Worm (Caenorhabditis elegans) whole organism, early embryonic: ENCODE data around the gene Y53C12A.11.
A peak's percentile ranks its signal among the peaks of the same experiment; 100 is the strongest.

Experiments
- B0310.2 ChIP-seq: sonication (generic microtip); optimal IDR thresholded peaks from 2 replicates; lab custom pipeline; 2016; ENCODE audit warnings: mild to moderate bottlenecking, missing genetic modification characterization, missing compliant biosample characterization
- F13C5.2 ChIP-seq: sonication (generic microtip); optimal IDR thresholded peaks from 2 replicates; lab custom pipeline; 2017; ENCODE audit warnings: mild to moderate bottlenecking, missing genetic modification characterization, inconsistent platforms, missing compliant biosample characterization
- aly-1 ChIP-seq: sonication (generic microtip); optimal IDR thresholded peaks from 2 replicates; lab custom pipeline; 2016; ENCODE audit warnings: missing genetic modification characterization, missing compliant biosample characterization
- ama-1 ChIP-seq: fragments of 150-350 bp; optimal IDR thresholded peaks from 2 replicates; lab custom pipeline; 2014
- ceh-13 ChIP-seq: fragments of 200-800 bp; sonication (Bioruptor generic); optimal IDR thresholded peaks from 2 replicates; lab custom pipeline; 2018; ENCODE audit warnings: mild to moderate bottlenecking, missing genetic modification characterization, missing compliant biosample characterization
- ceh-36 ChIP-seq: sonication (generic microtip); optimal IDR thresholded peaks from 2 replicates; lab custom pipeline; 2016; ENCODE audit warnings: missing genetic modification characterization, inconsistent platforms, missing compliant biosample characterization
- ets-7 ChIP-seq: sonication (generic microtip); optimal IDR thresholded peaks from 2 replicates; lab custom pipeline; 2016; ENCODE audit warnings: missing genotype, missing genetic modification characterization, missing compliant biosample characterization
- flt-1 ChIP-seq: fragments of 200-800 bp; sonication (Bioruptor generic); IDR thresholded peaks from 2 replicates; pipeline ENCODE4 v1.3.6; 2022; ENCODE audit warnings: missing genetic modification characterization, missing compliant biosample characterization
- hmbx-1 ChIP-seq: sonication (generic microtip); optimal IDR thresholded peaks from 2 replicates; lab custom pipeline; 2016; ENCODE audit warnings: mild to moderate bottlenecking, missing genetic modification characterization, missing compliant biosample characterization
- hmg-4 ChIP-seq: fragments of 200-800 bp; sonication (Bioruptor generic); optimal IDR thresholded peaks from 2 replicates; lab custom pipeline; 2018; ENCODE audit warnings: mild to moderate bottlenecking, missing genetic modification characterization, missing compliant biosample characterization
- hnd-1 ChIP-seq: sonication (generic microtip); optimal IDR thresholded peaks from 2 replicates; lab custom pipeline; 2016; ENCODE audit warnings: missing genetic modification characterization, missing compliant biosample characterization
- pes-1 ChIP-seq: fragments of 200-800 bp; sonication (Bioruptor generic); IDR thresholded peaks from 2 replicates; pipeline ENCODE4 v1.3.6; 2022; ENCODE audit warnings: missing genetic modification reagents, missing genetic modification characterization, missing compliant biosample characterization
- scrt-1 ChIP-seq: fragments of 200-800 bp; sonication (Bioruptor generic); IDR thresholded peaks from 2 replicates; pipeline ENCODE4 v1.3.6; 2022; ENCODE audit warnings: missing genetic modification characterization, missing compliant biosample characterization
- sea-1 ChIP-seq: fragments of 200-800 bp; sonication (Bioruptor generic); conservative IDR thresholded peaks from 2 replicates; pipeline ENCODE4 v1.3.6; 2022; ENCODE audit warnings: missing genetic modification characterization, missing compliant biosample characterization
- tbx-11 ChIP-seq: fragments of 200-800 bp; sonication (Bioruptor generic); IDR thresholded peaks from 2 replicates; pipeline ENCODE4 v1.3.6; 2022; ENCODE audit warnings: missing genetic modification characterization, missing compliant biosample characterization
- tbx-37 ChIP-seq: fragments of 200-800 bp; sonication (Bioruptor generic); conservative IDR thresholded peaks from 2 replicates; pipeline ENCODE4 v1.3.6; 2022; ENCODE audit warnings: missing genetic modification reagents, missing genetic modification characterization, missing compliant biosample characterization
- tra-4 ChIP-seq: sonication (generic microtip); optimal IDR thresholded peaks from 2 replicates; lab custom pipeline; 2017; ENCODE audit warnings: missing genetic modification characterization, missing compliant biosample characterization

The Y53C12A.11 gene

DNA sequence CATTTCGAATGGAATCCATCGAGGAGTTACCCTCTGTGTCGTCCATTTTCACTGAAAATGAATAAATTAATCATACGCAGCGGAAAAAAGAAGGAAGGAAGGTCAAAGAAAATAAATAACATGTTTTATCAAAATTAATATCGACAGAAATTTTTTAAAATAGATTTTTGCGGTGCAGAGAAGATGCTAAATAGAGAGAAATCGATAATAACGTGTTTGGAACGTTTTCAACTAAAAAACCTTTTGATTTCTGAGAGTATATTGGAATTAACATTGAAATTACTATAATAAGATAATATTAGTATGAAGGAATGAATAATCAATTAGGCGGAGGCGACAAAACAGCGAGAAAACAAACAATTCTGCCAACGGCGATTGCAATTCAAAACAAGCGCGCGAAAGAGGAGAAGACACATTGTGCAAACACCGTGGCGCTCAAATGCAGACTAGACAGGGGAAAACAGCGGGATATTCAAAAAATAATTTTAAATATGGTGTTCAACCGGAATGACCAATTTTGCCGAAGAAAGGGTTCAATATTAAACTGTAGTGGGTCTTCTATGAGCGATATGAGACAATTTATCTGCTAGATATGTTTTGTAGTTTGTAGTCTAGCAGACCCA is 2.0 kb downstream of the Y53C12A.11 start, which contains the start of gene wee-1.3:
Gene wee-1.3 (minus strand): TSS at position 51 of the 623 bp plus-strand sequence.
- no peak for TF ChIP-seq tbx-11
- TF ChIP-seq hmg-4 (GFP tag; lab: Kevin White, UChicago): peak; percentile 40
- TF ChIP-seq F13C5.2 (tag; lab: Kevin White, UChicago): peak; percentile 74
- TF ChIP-seq tbx-37 (GFP tag; lab: Robert Waterston, UW): peak; percentile 7; the same call in 1 of the 2 replicates
- TF ChIP-seq flt-1: no peak

DNA sequence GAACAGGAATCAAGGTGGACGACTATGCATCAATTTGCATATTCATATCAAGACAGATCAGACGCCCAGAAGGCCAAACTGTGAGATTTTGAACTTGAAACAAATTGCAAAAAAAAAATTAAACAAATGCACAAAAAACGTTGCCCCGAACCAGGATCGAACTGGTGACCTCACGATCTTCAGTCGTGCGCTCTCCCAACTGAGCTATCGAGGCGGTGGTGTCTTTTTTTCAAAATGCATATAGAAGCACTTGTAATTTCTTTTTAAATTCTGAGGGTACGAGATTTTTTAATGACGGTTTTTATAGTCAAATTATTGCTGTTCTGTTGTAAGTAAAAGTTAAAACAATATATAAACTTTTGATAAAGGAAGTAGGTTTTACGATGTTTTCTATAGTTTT is 5.4 kb downstream of the Y53C12A.11 start:
- TF ChIP-seq B0310.2 (tag; lab: Kevin White, UChicago) (no peak), tbx-11 (no peak), tbx-37 (GFP tag; lab: Robert Waterston, UW) (no peak), flt-1 (no peak), tra-4 (tag; lab: Kevin White, UChicago) (no peak), hmg-4 (GFP tag; lab: Kevin White, UChicago) (no peak), sea-1 (GFP tag; lab: Robert Waterston, UW) (0 out of 2 replicates have a peak, but pooled peaks have one; percentile 28), hnd-1 (tag; lab: Kevin White, UChicago) (no peak), aly-1 (tag; lab: Kevin White, UChicago) (no peak), ceh-13 (GFP tag; lab: Kevin White, UChicago) (no peak), ceh-36 (tag; lab: Kevin White, UChicago) (no peak), scrt-1 (GFP tag; lab: Robert Waterston, UW) (0 out of 2 replicates have a peak, but pooled peaks have one; percentile 27), ets-7 (tag; lab: Kevin White, UChicago) (no peak), hmbx-1 (tag; lab: Kevin White, UChicago) (no peak)

DNA sequence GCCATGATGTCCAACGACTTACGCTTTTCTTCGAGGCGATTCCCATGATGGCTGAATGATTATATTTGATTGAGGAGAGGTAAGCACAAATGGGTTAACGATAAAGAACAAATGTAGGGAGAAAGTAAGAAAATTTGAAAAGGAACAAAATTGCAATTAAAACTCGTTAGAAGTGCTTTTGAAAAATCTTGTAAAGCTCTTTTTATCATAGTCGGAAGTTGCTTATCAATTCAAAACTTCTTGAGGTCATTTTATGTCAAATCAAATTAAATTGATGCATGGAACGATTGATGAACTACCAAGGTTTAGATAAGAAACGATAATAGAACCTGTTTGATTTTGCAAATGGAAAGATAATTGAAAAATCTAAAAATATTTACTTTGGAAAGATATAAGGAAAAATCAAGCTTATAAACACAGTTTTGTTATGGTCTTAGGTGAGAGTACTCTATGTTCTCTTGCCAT is 9.6 kb downstream of the Y53C12A.11 start, which contains the start of gene glt-5:
Gene glt-5 (minus strand): TSS at position 51 of the 465 bp plus-strand sequence.
- TF ChIP-seq tbx-11 (no peak), tra-4 (tag; lab: Kevin White, UChicago) (no peak), F13C5.2 (tag; lab: Kevin White, UChicago) (no peak), tbx-37 (GFP tag; lab: Robert Waterston, UW) (no peak), pes-1 (GFP tag; lab: Robert Waterston, UW) (no peak), ceh-13 (GFP tag; lab: Kevin White, UChicago) (no peak), hmbx-1 (tag; lab: Kevin White, UChicago) (no peak), B0310.2 (tag; lab: Kevin White, UChicago) (no peak), scrt-1 (GFP tag; lab: Robert Waterston, UW) (no peak), sea-1 (GFP tag; lab: Robert Waterston, UW) (no peak), ceh-36 (tag; lab: Kevin White, UChicago) (no peak), flt-1 (no peak), aly-1 (tag; lab: Kevin White, UChicago) (no peak), hmg-4 (GFP tag; lab: Kevin White, UChicago) (no peak), ama-1 (lab: Kevin White, UChicago) (no peak), ets-7 (tag; lab: Kevin White, UChicago) (no peak), hnd-1 (tag; lab: Kevin White, UChicago) (no peak)

DNA sequence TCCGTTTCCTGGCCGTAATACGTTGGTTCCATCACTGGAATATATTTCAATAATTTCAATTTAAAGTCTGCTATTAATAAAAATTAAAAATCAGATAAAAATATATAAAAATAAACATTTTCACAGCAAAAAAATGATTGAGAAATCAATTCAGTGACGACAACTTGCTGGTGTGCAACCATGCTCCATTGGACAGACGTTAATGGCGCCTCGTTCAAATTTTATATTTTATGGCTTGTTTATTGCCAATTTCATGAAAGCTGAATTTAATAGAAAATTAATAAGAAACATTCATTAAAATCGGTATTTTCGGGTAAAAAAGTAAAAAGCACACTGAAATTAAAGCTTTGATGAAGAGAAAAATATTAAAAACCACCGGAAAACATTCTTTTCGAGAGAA is 12.3 kb downstream of the Y53C12A.11 start, which contains the start of gene Y53C12A.3:
Gene Y53C12A.3 (minus strand): TSS at position 34 of the 400 bp plus-strand sequence.
- TF ChIP-seq hmg-4 (GFP tag; lab: Kevin White, UChicago) (no peak), tbx-37 (GFP tag; lab: Robert Waterston, UW) (no peak), F13C5.2 (tag; lab: Kevin White, UChicago) (peak; percentile 16)

DNA sequence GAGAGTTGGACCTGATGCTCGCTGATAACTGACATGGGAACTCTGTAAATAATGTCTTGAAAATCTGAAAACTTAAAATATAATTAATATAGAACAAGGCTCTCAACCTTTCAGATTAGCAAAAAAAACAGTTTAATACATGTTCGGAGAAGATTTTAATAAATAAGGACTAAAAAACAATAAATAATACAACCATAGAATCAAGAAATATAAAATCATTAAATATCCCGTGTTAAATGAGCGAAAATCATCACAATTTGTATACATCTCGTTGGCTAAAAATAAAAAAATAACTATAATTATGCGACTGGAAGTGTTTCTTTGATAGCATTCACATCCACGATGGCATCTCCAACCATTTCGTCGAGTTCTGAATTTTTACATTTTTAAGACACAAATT is 13.8 kb downstream of the Y53C12A.11 start, which contains the start of gene Y53C12A.10:
Gene Y53C12A.10 (minus strand): TSS at position 101 of the 400 bp plus-strand sequence.
- no peak for TF ChIP-seq ama-1 (lab: Kevin White, UChicago)
- no peak for TF ChIP-seq scrt-1 (GFP tag; lab: Robert Waterston, UW)
- no peak for TF ChIP-seq sea-1 (GFP tag; lab: Robert Waterston, UW)
- TF ChIP-seq F13C5.2 (tag; lab: Kevin White, UChicago): no peak
- no peak for TF ChIP-seq flt-1
- no peak for TF ChIP-seq ceh-13 (GFP tag; lab: Kevin White, UChicago)
- TF ChIP-seq tbx-11: no peak
- no peak for TF ChIP-seq tra-4 (tag; lab: Kevin White, UChicago)

DNA sequence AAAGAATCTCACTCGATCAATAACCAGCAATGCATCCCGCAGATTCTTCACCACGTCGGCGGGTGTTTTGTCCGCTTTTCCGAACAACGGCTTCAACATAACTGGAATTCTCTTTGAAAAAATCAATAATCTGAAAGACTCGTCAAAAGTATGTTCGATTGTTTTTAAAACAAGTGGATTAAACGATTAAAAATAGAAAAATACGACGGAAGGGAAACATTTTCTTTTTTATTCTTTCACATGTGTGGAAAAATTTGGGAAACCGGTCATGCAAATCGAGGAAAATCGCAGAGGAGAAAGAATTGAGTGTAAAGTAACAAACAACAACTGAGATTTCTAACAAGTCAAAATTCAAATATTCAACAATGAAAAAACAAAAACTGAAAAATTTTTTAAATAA is 14.9 kb downstream of the Y53C12A.11 start, which contains the start of gene mop-25.2:
Gene mop-25.2 (minus strand): TSS at position 101 of the 400 bp plus-strand sequence.
- TF ChIP-seq scrt-1 (GFP tag; lab: Robert Waterston, UW) (no peak), B0310.2 (tag; lab: Kevin White, UChicago) (no peak), ets-7 (tag; lab: Kevin White, UChicago) (no peak), ceh-36 (tag; lab: Kevin White, UChicago) (no peak), sea-1 (GFP tag; lab: Robert Waterston, UW) (no peak), hnd-1 (tag; lab: Kevin White, UChicago) (no peak)

DNA sequence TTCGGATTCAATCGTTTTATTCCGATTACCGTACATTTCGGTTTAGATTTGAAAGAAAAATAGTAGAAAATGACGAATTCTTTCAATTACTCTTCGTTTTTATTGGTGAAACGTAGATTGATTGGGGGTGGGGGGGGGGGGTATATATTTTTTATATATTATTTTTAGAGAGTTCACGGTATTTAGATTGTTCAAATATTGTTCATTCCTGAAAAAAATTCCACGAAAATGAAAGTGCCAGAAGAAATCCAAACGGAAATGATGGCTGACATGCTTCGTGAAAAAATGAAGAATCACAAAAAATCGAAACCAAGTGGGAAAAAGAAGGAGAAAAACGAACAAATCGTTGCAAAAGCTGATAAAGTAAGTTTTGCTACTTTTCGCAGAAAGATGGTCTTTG is 18.1 kb downstream of the Y53C12A.11 start, which contains the start of the genes Y53C12A.8 and Y53C12A.7:
Gene Y53C12A.8 (minus strand): TSS at position 101 of the 400 bp plus-strand sequence.
Gene Y53C12A.7 (plus strand): TSS at position 181 of the 400 bp plus-strand sequence.
- no peak for TF ChIP-seq ceh-13 (GFP tag; lab: Kevin White, UChicago)
- no peak for TF ChIP-seq pes-1 (GFP tag; lab: Robert Waterston, UW)
- no peak for TF ChIP-seq F13C5.2 (tag; lab: Kevin White, UChicago)
- TF ChIP-seq flt-1: no peak
- no peak for TF ChIP-seq hnd-1 (tag; lab: Kevin White, UChicago)
- no peak for TF ChIP-seq tra-4 (tag; lab: Kevin White, UChicago)
- TF ChIP-seq ama-1 (lab: Kevin White, UChicago): no peak
- TF ChIP-seq aly-1 (tag; lab: Kevin White, UChicago): no peak
